Worm (Caenorhabditis elegans): ENCODE measurements around the gene D1005.10.

D1005.10 gene

DNA sequence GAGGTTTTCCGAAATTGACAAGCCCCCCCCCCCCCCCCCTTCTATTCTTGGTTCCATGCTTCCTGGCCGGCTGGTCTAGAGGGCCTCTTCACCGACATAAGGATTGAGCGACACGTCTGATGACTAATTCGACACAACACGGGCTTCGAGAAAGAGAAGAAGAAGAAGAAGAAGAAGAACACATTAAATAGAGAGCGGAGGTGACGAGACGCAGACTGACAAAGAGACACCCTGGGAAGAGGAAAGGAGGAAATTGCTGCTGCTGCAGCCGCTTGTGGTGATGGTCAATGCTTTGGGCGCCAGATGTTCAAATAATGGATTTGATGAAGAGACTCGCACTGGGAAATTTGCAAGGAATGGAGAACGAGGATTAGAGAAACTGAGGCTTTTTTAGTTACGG lies 38.6 kb upstream of the D1005.10 start (continued):
- TF ChIP-seq ztf-11 (tag; optimal IDR thresholded peaks at IDR 0.05) (peak in 1 of 2 experiments; percentile 45), xbp-1 (tag; optimal IDR thresholded peaks at IDR 0.05) (no peak), tbx-2 (tag; optimal IDR thresholded peaks at IDR 0.05) (peak; percentile 68), nhr-47 (tag; optimal IDR thresholded peaks at IDR 0.05) (peak; percentile 35), lin-35 (GFP tag; optimal IDR thresholded peaks at IDR 0.05) (peak in 1 of 2 experiments; percentile 23), efl-1 (optimal IDR thresholded peaks at IDR 0.05) (peak in 1 of 2 experiments; percentile 6), efl-1 (GFP tag; optimal IDR thresholded peaks at IDR 0.05 in 1 of 2) (no peak), snu-23 (GFP tag; optimal IDR thresholded peaks at IDR 0.05) (peak; percentile 56), skn-1 (tag; optimal IDR thresholded peaks at IDR 0.05) (peak; percentile 73), unc-98 (GFP tag; IDR thresholded peaks at IDR 0.05) (no peak), mep-1 (tag; optimal IDR thresholded peaks at IDR 0.05) (peak; percentile 61), nhr-84 (tag; optimal IDR thresholded peaks at IDR 0.05) (no peak), lin-14 (GFP tag; optimal IDR thresholded peaks at IDR 0.05) (peak; percentile 85), egl-13 (tag; optimal IDR thresholded peaks at IDR 0.05) (peak; percentile 23), swsn-7 (tag; optimal IDR thresholded peaks at IDR 0.05) (peak; percentile 38)

ce11 chrX:1523272-1523671 lies 37.3 kb upstream of the D1005.10 start:
- TF ChIP-seq elt-3 (tag; optimal IDR thresholded peaks at IDR 0.05) = no peak

ce11 chrX:1522068-1522467 lies 36.1 kb upstream of the D1005.10 start:
- TF ChIP-seq elt-3 (tag; optimal IDR thresholded peaks at IDR 0.05) = no peak
- TF ChIP-seq lsy-2 (tag; optimal IDR thresholded peaks at IDR 0.05) = peak; percentile 21 to 38
- peak in 1 of 2 experiments; percentile 12 for TF ChIP-seq mdl-1 (tag; optimal IDR thresholded peaks at IDR 0.05)
- peak; percentile 67 for TF ChIP-seq rnt-1 (tag; optimal IDR thresholded peaks at IDR 0.05)
- peak; percentile 82 for TF ChIP-seq lin-14 (GFP tag; optimal IDR thresholded peaks at IDR 0.05)
- no peak for TF ChIP-seq vab-15 (tag; optimal IDR thresholded peaks at IDR 0.05)
- peak; percentile 59 for TF ChIP-seq nhr-71 (tag; optimal IDR thresholded peaks at IDR 0.05)
- peak in 1 of 2 experiments; percentile 9 for TF ChIP-seq efl-1 (optimal IDR thresholded peaks at IDR 0.05)
- no peak for TF ChIP-seq efl-1 (GFP tag; optimal IDR thresholded peaks at IDR 0.05 in 1 of 2)
- no peak for TF ChIP-seq lin-13 (GFP tag; optimal IDR thresholded peaks at IDR 0.05)
- peak; percentile 4 for TF ChIP-seq swsn-7 (tag; optimal IDR thresholded peaks at IDR 0.05)
- peak in 1 of 2 experiments; percentile 8 for TF ChIP-seq lin-35 (GFP tag; optimal IDR thresholded peaks at IDR 0.05)
- TF ChIP-seq snu-23 (GFP tag; optimal IDR thresholded peaks at IDR 0.05) = peak; percentile 44
- TF ChIP-seq ceh-88 (GFP tag; IDR thresholded peaks at IDR 0.05) = no peak
- peak; percentile 10 for TF ChIP-seq skn-1 (tag; optimal IDR thresholded peaks at IDR 0.05)
- TF ChIP-seq nhr-19 (GFP tag; conservative IDR thresholded peaks at IDR 0.05) = peak; percentile 24; the same call in 1 of the 2 replicates
- TF ChIP-seq ceh-82 (tag; optimal IDR thresholded peaks at IDR 0.05) = peak in 2 of 3 experiments; percentile 3 to 42
- TF ChIP-seq dsc-1 (tag; optimal IDR thresholded peaks at IDR 0.05) = peak; percentile 25

DNA sequence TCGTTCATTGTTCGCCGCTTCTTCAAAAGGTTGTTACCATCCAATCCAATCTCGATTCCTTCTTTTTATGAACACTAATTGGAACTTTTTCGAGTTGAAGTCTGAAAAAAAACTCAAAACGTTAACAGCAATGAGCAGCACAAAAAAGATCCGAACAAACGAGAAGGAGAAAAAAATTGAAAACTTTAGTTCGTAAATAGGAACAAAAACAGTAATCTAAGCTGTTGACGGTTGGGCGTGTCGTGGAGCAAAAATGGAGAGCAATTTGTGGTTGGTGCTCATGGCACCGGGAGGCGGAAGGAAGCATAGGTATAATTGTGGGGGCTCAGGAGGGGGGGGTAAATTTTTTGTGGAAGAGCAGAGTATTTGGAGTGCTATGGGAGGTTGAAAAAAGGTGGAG lies 35.4 kb upstream of the D1005.10 start, which contains the start of gene toca-1:
toca-1 (minus strand) TSS at position 101 of the 400 bp plus-strand sequence.
- TF ChIP-seq zag-1 (tag; optimal IDR thresholded peaks at IDR 0.05) (no peak), unc-62 (GFP tag; optimal IDR thresholded peaks at IDR 0.05) (no peak), ceh-8 (GFP tag; optimal IDR thresholded peaks at IDR 0.05) (no peak), hlh-17 (GFP tag; optimal IDR thresholded peaks at IDR 0.05; ENCODE audit: borderline replicate concordance) (no peak), lsy-2 (tag; optimal IDR thresholded peaks at IDR 0.05) (no peak), snu-23 (GFP tag; optimal IDR thresholded peaks at IDR 0.05) (no peak), ceh-90 (tag; optimal IDR thresholded peaks at IDR 0.05) (no peak)

DNA sequence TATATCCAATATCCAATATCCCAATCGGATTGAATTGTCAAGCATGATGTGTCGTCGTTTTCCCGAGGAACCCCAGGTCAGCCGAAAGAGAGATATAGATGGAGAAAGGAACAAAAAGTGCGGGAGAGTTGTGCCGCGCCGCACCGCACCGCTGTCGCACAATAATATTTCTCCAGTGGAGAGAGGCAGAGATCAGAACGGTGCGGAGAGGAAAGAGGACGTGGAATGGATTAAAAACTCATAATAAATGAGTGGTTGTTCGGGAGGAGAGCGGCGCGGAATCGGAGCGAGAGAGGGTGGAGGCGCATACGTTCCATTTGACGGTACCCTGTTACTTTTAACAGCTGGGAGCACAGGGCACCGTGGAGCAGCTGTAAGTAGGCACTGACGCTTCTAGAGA lies 31.5 kb upstream of the D1005.10 start:
- TF ChIP-seq sptf-1 (tag; optimal IDR thresholded peaks at IDR 0.05) = no peak
- no peak for TF ChIP-seq tlp-1 (tag; optimal IDR thresholded peaks at IDR 0.05)
- TF ChIP-seq nhr-85 (tag) = no peak
- TF ChIP-seq ces-1 (GFP tag; optimal IDR thresholded peaks at IDR 0.05) = no peak
- TF ChIP-seq nhr-47 (tag; optimal IDR thresholded peaks at IDR 0.05) = no peak
- TF ChIP-seq lin-35 (GFP tag; optimal IDR thresholded peaks at IDR 0.05) = no peak
- TF ChIP-seq hlh-17 (GFP tag; optimal IDR thresholded peaks at IDR 0.05; ENCODE audit: borderline replicate concordance) = no peak
- TF ChIP-seq elt-3 (tag; optimal IDR thresholded peaks at IDR 0.05) = no peak
- TF ChIP-seq nhr-71 (tag; optimal IDR thresholded peaks at IDR 0.05) = no peak
- TF ChIP-seq fkh-10 (GFP tag; optimal IDR thresholded peaks at IDR 0.05) = no peak
- no peak for TF ChIP-seq lsy-2 (tag; optimal IDR thresholded peaks at IDR 0.05)
- TF ChIP-seq lin-15B (tag; optimal IDR thresholded peaks at IDR 0.05) = no peak
- no peak for TF ChIP-seq efl-3 (GFP tag; optimal IDR thresholded peaks at IDR 0.05)
- no peak for TF ChIP-seq xbp-1 (tag; optimal IDR thresholded peaks at IDR 0.05)
- no peak for TF ChIP-seq pax-3 (tag; optimal IDR thresholded peaks at IDR 0.05)
- no peak for TF ChIP-seq hpl-2 (GFP tag; optimal IDR thresholded peaks at IDR 0.05)
- no peak for TF ChIP-seq egl-27 (tag; optimal IDR thresholded peaks at IDR 0.05)
- TF ChIP-seq nhr-19 (GFP tag; conservative IDR thresholded peaks at IDR 0.05) = no peak
- TF ChIP-seq jun-1 (tag; optimal IDR thresholded peaks at IDR 0.05) = no peak
